Fruit fly (Drosophila melanogaster): Measurements from ENCODE around the gene CG33777.

CG33777 gene

dm6 chr3L:4603439-4603838, 48.4 kb upstream of the CG33777 start (continued):
- TF ChIP-seq CG33213 (GFP tag; optimal IDR thresholded peaks at IDR 0.05), result no peak
- TF ChIP-seq CG12391 (tag; optimal IDR thresholded peaks at IDR 0.05), result peak; percentile 55
- no peak for TF ChIP-seq her (GFP tag; optimal IDR thresholded peaks at IDR 0.05)
- no peak for TF ChIP-seq ken (GFP tag; IDR thresholded peaks at IDR 0.05)
- peak; percentile 56 for TF ChIP-seq sisA (GFP tag; IDR thresholded peaks at IDR 0.05)
- no peak for TF ChIP-seq CG10543 (GFP tag; optimal IDR thresholded peaks at IDR 0.05)
- 0 out of 2 replicates have a peak, but pooled peaks have one; percentile 14 for TF ChIP-seq GATAe (GFP tag; conservative IDR thresholded peaks at IDR 0.05)
- TF ChIP-seq btn (GFP tag; optimal IDR thresholded peaks at IDR 0.05), result no peak
- TF ChIP-seq CG6791 (GFP tag; IDR thresholded peaks at IDR 0.05; ENCODE audit: partially characterized antibody), result no peak
- TF ChIP-seq so (GFP tag; IDR thresholded peaks at IDR 0.05), result no peak
- TF ChIP-seq z (GFP tag; IDR thresholded peaks at IDR 0.05), result no peak
- no peak for TF ChIP-seq CG14667 (GFP tag; IDR thresholded peaks at IDR 0.05)
- no peak for TF ChIP-seq Fer2 (tag; optimal IDR thresholded peaks at IDR 0.05)
- TF ChIP-seq Med (GFP tag), result peak; percentile 73
- TF ChIP-seq CG15269 (tag; optimal IDR thresholded peaks at IDR 0.05), result peak; percentile 64
- no peak for TF ChIP-seq C15 (GFP tag; IDR thresholded peaks at IDR 0.05)
- TF ChIP-seq hth (optimal IDR thresholded peaks at IDR 0.05), result no peak
- TF ChIP-seq zfh2 (GFP tag; optimal IDR thresholded peaks at IDR 0.05), result no peak
- TF ChIP-seq Oli (tag; optimal IDR thresholded peaks at IDR 0.05), result peak; percentile 45
- TF ChIP-seq CG16813 (GFP tag; IDR thresholded peaks at IDR 0.05; ENCODE audit: partially characterized antibody), result no peak
- TF ChIP-seq run (tag; optimal IDR thresholded peaks at IDR 0.05), result no peak
- peak; percentile 23 for TF ChIP-seq CG15601 (tag; optimal IDR thresholded peaks at IDR 0.05)
- peak; percentile 58 for TF ChIP-seq grau (tag; optimal IDR thresholded peaks at IDR 0.05)
- no peak for TF ChIP-seq CG2129 (GFP tag; IDR thresholded peaks at IDR 0.05; ENCODE audit: partially characterized antibody)
- TF ChIP-seq CoRest (tag; optimal IDR thresholded peaks at IDR 0.05), result peak; percentile 53
- no peak for TF ChIP-seq CG17612 (GFP tag; IDR thresholded peaks at IDR 0.05)
- no peak for TF ChIP-seq emc (GFP tag; optimal IDR thresholded peaks at IDR 0.05)
- TF ChIP-seq CG12236 (GFP tag; optimal IDR thresholded peaks at IDR 0.05), result no peak
- TF ChIP-seq zfh1 (GFP tag; IDR thresholded peaks at IDR 0.05), result 0 out of 3 replicates have a peak, but pooled peaks have one; percentile 36
- no peak for TF ChIP-seq CG5180 (GFP tag; optimal IDR thresholded peaks at IDR 0.05)
- TF ChIP-seq Drgx (GFP tag; IDR thresholded peaks at IDR 0.05), result no peak
- no peak for TF ChIP-seq Stat92E (GFP tag; optimal IDR thresholded peaks at IDR 0.05)
- TF ChIP-seq pros (GFP tag; optimal IDR thresholded peaks at IDR 0.05), result no peak
- TF ChIP-seq scrt (GFP tag; optimal IDR thresholded peaks at IDR 0.05), result peak; percentile 5
- no peak for TF ChIP-seq Antp (GFP tag; optimal IDR thresholded peaks at IDR 0.05)
- TF ChIP-seq CG14050 (GFP tag; IDR thresholded peaks at IDR 0.05), result no peak; the same call in 2 of the 3 replicates
- TF ChIP-seq CG12155 (GFP tag; optimal IDR thresholded peaks at IDR 0.05), result no peak
- TF ChIP-seq Atf6 (GFP tag; IDR thresholded peaks at IDR 0.05), result peak; percentile 58
- TF ChIP-seq CG12769 (tag; optimal IDR thresholded peaks at IDR 0.05), result no peak
- peak; percentile 36; the same call in 1 of the 2 replicates for TF ChIP-seq ssp (GFP tag; IDR thresholded peaks at IDR 0.05)
- peak; percentile 70; the same call in 2 of the 3 replicates for TF ChIP-seq ci (GFP tag; IDR thresholded peaks at IDR 0.05)
- no peak for TF ChIP-seq CG11723 (GFP tag; optimal IDR thresholded peaks at IDR 0.05)
- TF ChIP-seq Ada2b (GFP tag; IDR thresholded peaks at IDR 0.05), result peak; percentile 54
- no peak for TF ChIP-seq CG2889 (GFP tag; IDR thresholded peaks at IDR 0.05)
- TF ChIP-seq Bgb (GFP tag; IDR thresholded peaks at IDR 0.05; ENCODE audit: partially characterized antibody), result no peak
- no peak for TF ChIP-seq CG1024 (GFP tag; IDR thresholded peaks at IDR 0.05)
- no peak for TF ChIP-seq peb (GFP tag; IDR thresholded peaks at IDR 0.05)
- no peak for TF ChIP-seq ro (GFP tag; IDR thresholded peaks at IDR 0.05)
- no peak for TF ChIP-seq CG7928 (GFP tag; optimal IDR thresholded peaks at IDR 0.05)
- peak; percentile 57; the same call in 1 of the 2 replicates for TF ChIP-seq CG11247 (GFP tag; IDR thresholded peaks at IDR 0.05)
- TF ChIP-seq CG10147 (GFP tag; optimal IDR thresholded peaks at IDR 0.05), result peak; percentile 22

Measured in whole organism, embryonic.